Worm (Caenorhabditis elegans) whole organism, mixed stage, embryonic: ENCODE results near the gene dhc-4.

ENCODE experiments used
- blmp-1 ChIP-seq: fragments of 150-350 bp; optimal IDR thresholded peaks from 2 replicates; lab custom pipeline; 2014; ENCODE audit warnings: missing biosample characterization, missing genetic modification characterization
- ceh-39 ChIP-seq: fragments of 150-350 bp; optimal IDR thresholded peaks from 2 replicates; lab custom pipeline; 2014; ENCODE audit warnings: missing biosample characterization, missing genetic modification characterization
- cnd-1 ChIP-seq: fragments of 200-800 bp; sonication (Bioruptor generic); optimal IDR thresholded peaks from 2 replicates; lab custom pipeline; 2018; ENCODE audit warnings: mild to moderate bottlenecking, missing genetic modification characterization, missing compliant biosample characterization
- elt-1 ChIP-seq: sonication (generic microtip); optimal IDR thresholded peaks from 2 replicates; lab custom pipeline; 2017; ENCODE audit warnings: missing genetic modification characterization, mild to moderate bottlenecking, missing compliant biosample characterization, antibody characterized with exemption, moderate library complexity, borderline replicate concordance; ENCODE audit not compliant: insufficient read depth
- lin-13 ChIP-seq: fragments of 150-350 bp; optimal IDR thresholded peaks from 2 replicates; lab custom pipeline; 2014; ENCODE audit warnings: missing biosample characterization, missing genetic modification characterization
- nhr-237 ChIP-seq: fragments of 150-350 bp; optimal IDR thresholded peaks from 2 replicates; lab custom pipeline; 2014; ENCODE audit warnings: missing biosample characterization, missing genetic modification characterization
- nhr-76 ChIP-seq: sonication (generic microtip); optimal IDR thresholded peaks from 2 replicates; lab custom pipeline; 2017; ENCODE audit warnings: missing biosample characterization, missing genetic modification characterization
- pha-4 ChIP-seq: fragments of 150-350 bp; optimal IDR thresholded peaks from 2 replicates; lab custom pipeline; 2018; ENCODE audit warnings: missing biosample characterization, missing genetic modification reagents, missing genetic modification characterization
- snpc-4 ChIP-seq: fragments of 150-350 bp; optimal IDR thresholded peaks from 2 replicates; lab custom pipeline; 2014; ENCODE audit warnings: missing biosample characterization, missing genetic modification characterization
- unc-39 ChIP-seq: fragments of 150-350 bp; optimal IDR thresholded peaks from 2 replicates; lab custom pipeline; 2014; ENCODE audit warnings: missing biosample characterization, missing genetic modification characterization
- unc-62 ChIP-seq: fragments of 150-350 bp; optimal IDR thresholded peaks from 2 replicates; lab custom pipeline; 2014; ENCODE audit warnings: missing biosample characterization, missing genetic modification reagents, missing genetic modification characterization
- ztf-11 ChIP-seq: fragments of 150-350 bp; optimal IDR thresholded peaks from 2 replicates; lab custom pipeline; 2014; ENCODE audit warnings: missing biosample characterization, missing genetic modification characterization

- TF ChIP-seq pha-4 (tag; lab: Kevin White, UChicago) = no peak
- TF ChIP-seq elt-1 (tag; lab: Kevin White, UChicago) = no peak
- no peak for TF ChIP-seq ztf-11 (tag; lab: Kevin White, UChicago)
- no peak for TF ChIP-seq nhr-237 (tag; lab: Kevin White, UChicago)
- TF ChIP-seq blmp-1 (tag; lab: Kevin White, UChicago) = no peak
- TF ChIP-seq unc-39 (tag; lab: Kevin White, UChicago) = no peak
- TF ChIP-seq ceh-39 (tag; lab: Kevin White, UChicago) = no peak
- TF ChIP-seq unc-62 (GFP tag; lab: Kevin White, UChicago) = no peak
- TF ChIP-seq lin-13 (tag; lab: Kevin White, UChicago) = no peak
- no peak for TF ChIP-seq cnd-1 (tag; lab: Kevin White, UChicago)
- TF ChIP-seq nhr-76 (tag; lab: Kevin White, UChicago) = no peak
- no peak for TF ChIP-seq snpc-4 (tag; lab: Kevin White, UChicago)
Measured at ce11 chrIII:11026516-11027048, 56.8 kb downstream of the dhc-4 start, which contains the start of gene Y48A6B.7.
